Worm (Caenorhabditis elegans) whole organism, L3 larva: ENCODE measurements around the gene laat-1.
A peak's percentile ranks its signal among the peaks of the same experiment; 100 is the strongest.

ENCODE experiments used
- R02D3.7 ChIP-seq: fragments of 150-350 bp; optimal IDR thresholded peaks from 2 replicates; lab custom pipeline; 2014; ENCODE audit warnings: missing biosample characterization, missing genetic modification characterization
- ZK546.5 ChIP-seq: sonication (generic microtip); optimal IDR thresholded peaks from 2 replicates; lab custom pipeline; 2017; ENCODE audit warnings: missing biosample characterization, missing genetic modification characterization
- aly-2 ChIP-seq: fragments of 150-350 bp; optimal IDR thresholded peaks from 2 replicates; lab custom pipeline; 2014; ENCODE audit warnings: missing biosample characterization, missing genetic modification characterization
- ama-1 ChIP-seq: fragments of 150-350 bp; optimal IDR thresholded peaks from 2 replicates; lab custom pipeline; 2018
- ceh-16 ChIP-seq: sonication (generic microtip); optimal IDR thresholded peaks from 2 replicates; lab custom pipeline; 2017; ENCODE audit warnings: missing biosample characterization, missing genetic modification characterization
- ceh-28 ChIP-seq: fragments of 150-350 bp; optimal IDR thresholded peaks from 2 replicates; lab custom pipeline; 2014; ENCODE audit warnings: missing biosample characterization, missing genetic modification reagents, missing genetic modification characterization
- ceh-82 ChIP-seq: fragments of 150-350 bp; optimal IDR thresholded peaks from 2 replicates; lab custom pipeline; 2014; ENCODE audit warnings: missing biosample characterization, missing genetic modification characterization
- ceh-9 ChIP-seq: sonication (generic microtip); optimal IDR thresholded peaks from 2 replicates; lab custom pipeline; 2018; ENCODE audit warnings: missing biosample characterization, missing genetic modification characterization
- daf-12 ChIP-seq: fragments of 150-350 bp; optimal IDR thresholded peaks from 2 replicates; lab custom pipeline; 2014; ENCODE audit warnings: missing biosample characterization, missing genetic modification reagents, missing genetic modification characterization
- egl-27 ChIP-seq: sonication (generic microtip); optimal IDR thresholded peaks from 4 replicates; lab custom pipeline; 2017; ENCODE audit warnings: missing biosample characterization, missing genetic modification reagents, missing genetic modification characterization
- egl-5 ChIP-seq: fragments of 150-350 bp; optimal IDR thresholded peaks from 2 replicates; lab custom pipeline; 2017; ENCODE audit warnings: missing biosample characterization, missing genetic modification reagents, missing genetic modification characterization, inconsistent platforms
- elt-1 ChIP-seq: fragments of 150-350 bp; optimal IDR thresholded peaks from 2 replicates; lab custom pipeline; 2014; ENCODE audit warnings: missing biosample characterization, missing genetic modification characterization
- elt-2 ChIP-seq: sonication (generic microtip); optimal IDR thresholded peaks from 2 replicates; lab custom pipeline; 2016; ENCODE audit warnings: missing genetic modification reagents, mild to moderate bottlenecking, missing genetic modification characterization, missing compliant biosample characterization
- elt-3 ChIP-seq, 3 experiments: fragments of 150-350 bp in 1 of 3; sonication (generic microtip) in 2 of 3; optimal IDR thresholded peaks; 2 replicates in 2 of 3; 4 replicates in 1 of 3; lab custom pipeline; 2014 to 2017; ENCODE audit warnings: missing biosample characterization in 3 of 3, missing genetic modification characterization in 3 of 3
- eor-1 ChIP-seq, 2 experiments: fragments of 150-350 bp; optimal IDR thresholded peaks; 2 replicates each; lab custom pipeline; 2014 to 2018; ENCODE audit warnings: missing biosample characterization in 2 of 2, missing genetic modification characterization in 2 of 2
- fkh-10 ChIP-seq: sonication (generic microtip); optimal IDR thresholded peaks from 2 replicates; lab custom pipeline; 2017; ENCODE audit warnings: missing biosample characterization, missing genetic modification reagents, missing genetic modification characterization
- fkh-2 ChIP-seq: fragments of 150-350 bp; optimal IDR thresholded peaks from 2 replicates; lab custom pipeline; 2014; ENCODE audit warnings: missing biosample characterization, missing genetic modification reagents, missing genetic modification characterization
- fos-1 ChIP-seq: fragments of 150-350 bp; optimal IDR thresholded peaks from 2 replicates; lab custom pipeline; 2014; ENCODE audit warnings: missing biosample characterization, missing genetic modification characterization
- hmg-11 ChIP-seq: sonication (generic microtip); optimal IDR thresholded peaks from 2 replicates; lab custom pipeline; 2016; ENCODE audit warnings: missing genetic modification characterization, missing compliant biosample characterization
- jun-1 ChIP-seq: fragments of 150-350 bp; optimal IDR thresholded peaks from 2 replicates; lab custom pipeline; 2014; ENCODE audit warnings: missing biosample characterization, missing genetic modification reagents, missing genetic modification characterization
- lin-15B ChIP-seq: fragments of 150-350 bp; optimal IDR thresholded peaks from 2 replicates; lab custom pipeline; 2014; ENCODE audit warnings: missing biosample characterization, missing genetic modification characterization
- lin-39 ChIP-seq: fragments of 150-350 bp; optimal IDR thresholded peaks from 2 replicates; lab custom pipeline; 2018; ENCODE audit warnings: missing biosample characterization, missing genetic modification reagents, missing genetic modification characterization
- lsy-12 ChIP-seq: sonication (generic microtip); optimal IDR thresholded peaks from 2 replicates; lab custom pipeline; 2016; ENCODE audit warnings: mild to moderate bottlenecking, missing genetic modification characterization, missing compliant biosample characterization
- mdl-1 ChIP-seq: fragments of 150-350 bp; optimal IDR thresholded peaks from 2 replicates; lab custom pipeline; 2014; ENCODE audit warnings: missing biosample characterization, missing genetic modification characterization
- mml-1 ChIP-seq: fragments of 150-350 bp; sonication (generic microtip); optimal IDR thresholded peaks from 3 replicates; lab custom pipeline; 2014; ENCODE audit warnings: missing biosample characterization, missing genetic modification characterization
- nfya-1 ChIP-seq: sonication (generic microtip); optimal IDR thresholded peaks from 2 replicates; lab custom pipeline; 2017; ENCODE audit warnings: missing genetic modification characterization, mild to moderate bottlenecking, missing compliant biosample characterization, antibody characterized with exemption, moderate library complexity; ENCODE audit not compliant: insufficient read depth
- nhr-11 ChIP-seq: fragments of 150-350 bp; optimal IDR thresholded peaks from 2 replicates; lab custom pipeline; 2014; ENCODE audit warnings: missing biosample characterization, missing genetic modification characterization
- nhr-12 ChIP-seq: fragments of 150-350 bp; optimal IDR thresholded peaks from 2 replicates; lab custom pipeline; 2014; ENCODE audit warnings: missing biosample characterization, missing genetic modification characterization
- nhr-23 ChIP-seq: fragments of 150-350 bp; optimal IDR thresholded peaks from 2 replicates; lab custom pipeline; 2014; ENCODE audit warnings: missing biosample characterization, missing genetic modification reagents, missing genetic modification characterization
- nhr-237 ChIP-seq: fragments of 150-350 bp; optimal IDR thresholded peaks from 2 replicates; lab custom pipeline; 2014; ENCODE audit warnings: missing biosample characterization, missing genetic modification characterization
- nhr-25 ChIP-seq: sonication (generic microtip); optimal IDR thresholded peaks from 2 replicates; lab custom pipeline; 2017; ENCODE audit warnings: missing biosample characterization, missing genetic modification characterization
- nhr-28 ChIP-seq: fragments of 150-350 bp; optimal IDR thresholded peaks from 2 replicates; lab custom pipeline; 2014; ENCODE audit warnings: missing biosample characterization, missing genetic modification characterization
- nhr-43 ChIP-seq: sonication (generic microtip); optimal IDR thresholded peaks from 2 replicates; lab custom pipeline; 2016; ENCODE audit warnings: mild to moderate bottlenecking, missing genetic modification characterization, missing compliant biosample characterization; ENCODE audit not compliant: poor library complexity, severe bottlenecking
- nhr-67 ChIP-seq: fragments of 150-350 bp; optimal IDR thresholded peaks from 2 replicates; lab custom pipeline; 2014; ENCODE audit warnings: missing biosample characterization, missing genetic modification characterization
- nhr-76 ChIP-seq: fragments of 150-350 bp; sonication (generic microtip); optimal IDR thresholded peaks from 5 replicates; lab custom pipeline; 2014; ENCODE audit warnings: missing biosample characterization, missing genetic modification characterization
- nhr-77 ChIP-seq: fragments of 150-350 bp; optimal IDR thresholded peaks from 2 replicates; lab custom pipeline; 2014; ENCODE audit warnings: missing biosample characterization, missing genetic modification characterization
- pha-4 ChIP-seq: fragments of 150-350 bp; optimal IDR thresholded peaks from 2 replicates; lab custom pipeline; 2014; ENCODE audit warnings: missing biosample characterization, missing genetic modification reagents, missing genetic modification characterization
- pqm-1 ChIP-seq: fragments of 150-350 bp; optimal IDR thresholded peaks from 2 replicates; lab custom pipeline; 2017; ENCODE audit warnings: missing biosample characterization, missing genetic modification characterization, inconsistent platforms
- sea-2 ChIP-seq: fragments of 150-350 bp; sonication (generic microtip); optimal IDR thresholded peaks from 4 replicates; lab custom pipeline; 2014; ENCODE audit warnings: missing biosample characterization, missing genetic modification reagents, missing genetic modification characterization
- skn-1 ChIP-seq: fragments of 150-350 bp; optimal IDR thresholded peaks from 2 replicates; lab custom pipeline; 2014; ENCODE audit warnings: missing biosample characterization, missing genetic modification characterization
- snpc-4 ChIP-seq: fragments of 150-350 bp; optimal IDR thresholded peaks from 2 replicates; lab custom pipeline; 2014; ENCODE audit warnings: missing biosample characterization, missing genetic modification characterization
- tbx-2 ChIP-seq: sonication (generic microtip); optimal IDR thresholded peaks from 2 replicates; lab custom pipeline; 2016; ENCODE audit warnings: mild to moderate bottlenecking, missing genetic modification characterization, missing compliant biosample characterization
- unc-39 ChIP-seq: sonication (generic microtip); optimal IDR thresholded peaks from 4 replicates; lab custom pipeline; 2017; ENCODE audit warnings: missing biosample characterization, missing genetic modification characterization
- unc-62 ChIP-seq: fragments of 150-350 bp; sonication (generic microtip); optimal IDR thresholded peaks from 4 replicates; lab custom pipeline; 2014; ENCODE audit warnings: missing biosample characterization, missing genetic modification reagents, missing genetic modification characterization
- zag-1 ChIP-seq: fragments of 150-350 bp; optimal IDR thresholded peaks from 2 replicates; lab custom pipeline; 2014; ENCODE audit warnings: missing biosample characterization, missing genetic modification characterization
- ztf-11 ChIP-seq: fragments of 150-350 bp; optimal IDR thresholded peaks from 2 replicates; lab custom pipeline; 2014; ENCODE audit warnings: missing biosample characterization, missing genetic modification characterization
- ztf-4 ChIP-seq: fragments of 150-350 bp; optimal IDR thresholded peaks from 2 replicates; lab custom pipeline; 2014; ENCODE audit warnings: missing biosample characterization, missing genetic modification characterization

The laat-1 gene

ce11 chrII:237721-238120, at the start of gene laat-1:
Gene laat-1 (minus strand): TSS chrII:237821.
- TF ChIP-seq lin-15B (tag; lab: Kevin White, UChicago), result no peak
- TF ChIP-seq nhr-25 (tag; lab: Kevin White, UChicago), result no peak
- no peak for TF ChIP-seq egl-5
- TF ChIP-seq nhr-12 (tag; lab: Kevin White, UChicago), result no peak
- TF ChIP-seq nhr-23 (tag; lab: Kevin White, UChicago), result no peak
- TF ChIP-seq nhr-237 (tag; lab: Kevin White, UChicago), result no peak
- no peak for TF ChIP-seq R02D3.7 (tag; lab: Kevin White, UChicago)
- TF ChIP-seq nhr-11 (tag; lab: Kevin White, UChicago), result no peak

ce11 chrII:286551-286724, 48.8 kb upstream of the laat-1 start, which contains the start of gene misc-1:
Gene misc-1 (plus strand): TSS chrII:286625.
- TF ChIP-seq ceh-28 (tag; lab: Kevin White, UChicago) (peak; percentile 0), R02D3.7 (tag; lab: Kevin White, UChicago) (no peak)
- TF ChIP-seq, all 47 proteins: peak for 1

- TF ChIP-seq nhr-12 (tag; lab: Kevin White, UChicago), result no peak
- no peak for TF ChIP-seq unc-62 (GFP tag; lab: Kevin White, UChicago)
- TF ChIP-seq hmg-11 (tag; lab: Kevin White, UChicago), result peak; percentile 18
- TF ChIP-seq ZK546.5 (tag; lab: Kevin White, UChicago), result no peak
- peak; percentile 88 for TF ChIP-seq nfya-1 (tag; lab: Kevin White, UChicago)
- TF ChIP-seq sea-2 (GFP tag; lab: Kevin White, UChicago), result no peak
- TF ChIP-seq pha-4 (tag; lab: Kevin White, UChicago), result peak; percentile 94
- peak; percentile 40 for TF ChIP-seq ama-1 (lab: Kevin White, UChicago)
- peak; percentile 57 for TF ChIP-seq nhr-25 (tag; lab: Kevin White, UChicago)
- TF ChIP-seq tbx-2 (tag; lab: Kevin White, UChicago), result no peak
- no peak for TF ChIP-seq fos-1 (tag; lab: Kevin White, UChicago)
- TF ChIP-seq ztf-11 (tag; lab: Kevin White, UChicago), result no peak
- TF ChIP-seq daf-12 (tag; lab: Kevin White, UChicago), result no peak
- TF ChIP-seq lin-39 (tag; lab: Kevin White, UChicago), result peak; percentile 26
- peak; percentile 91 for TF ChIP-seq pqm-1 (tag; lab: Kevin White, UChicago)
- TF ChIP-seq nhr-67 (tag; lab: Kevin White, UChicago), result no peak
- TF ChIP-seq ceh-16, result no peak
- TF ChIP-seq elt-3 (tag; optimal IDR thresholded peaks at IDR 0.05; lab: Kevin White, UChicago), result no peak
- no peak for TF ChIP-seq fkh-2 (tag; lab: Kevin White, UChicago)
- TF ChIP-seq nhr-28 (tag; lab: Kevin White, UChicago), result no peak
- TF ChIP-seq ceh-28 (tag; lab: Kevin White, UChicago), result peak; percentile 18
- TF ChIP-seq fkh-10 (GFP tag; lab: Kevin White, UChicago), result peak; percentile 8
- no peak for TF ChIP-seq zag-1 (tag; lab: Kevin White, UChicago)
- TF ChIP-seq mml-1 (tag; lab: Kevin White, UChicago), result no peak
- no peak for TF ChIP-seq nhr-76 (tag; lab: Kevin White, UChicago)
- peak; percentile 90 for TF ChIP-seq nhr-23 (tag; lab: Kevin White, UChicago)
- TF ChIP-seq lin-15B (tag; lab: Kevin White, UChicago), result peak; percentile 92
- TF ChIP-seq elt-2 (tag; lab: Kevin White, UChicago), result peak; percentile 32
- no peak for TF ChIP-seq nhr-43 (tag; lab: Kevin White, UChicago)
- TF ChIP-seq snpc-4 (tag; lab: Kevin White, UChicago), result peak; percentile 91
- peak; percentile 47 for TF ChIP-seq ceh-82 (tag; lab: Kevin White, UChicago)
- TF ChIP-seq R02D3.7 (tag; lab: Kevin White, UChicago), result peak; percentile 56
- no peak for TF ChIP-seq jun-1 (tag; lab: Kevin White, UChicago)
- no peak for TF ChIP-seq eor-1 (tag; optimal IDR thresholded peaks at IDR 0.05; lab: Kevin White, UChicago)
- no peak for TF ChIP-seq mdl-1 (tag; lab: Kevin White, UChicago)
- no peak for TF ChIP-seq aly-2
- peak; percentile 69 for TF ChIP-seq skn-1 (tag; lab: Kevin White, UChicago)
- TF ChIP-seq unc-39 (tag; lab: Kevin White, UChicago), result no peak
- TF ChIP-seq lsy-12 (tag; lab: Kevin White, UChicago), result peak; percentile 42
- TF ChIP-seq elt-1 (tag; lab: Kevin White, UChicago), result no peak
- no peak for TF ChIP-seq nhr-77 (tag; lab: Kevin White, UChicago)
- peak; percentile 58 for TF ChIP-seq egl-5
- no peak for TF ChIP-seq ceh-9
- no peak for TF ChIP-seq ztf-4 (tag; lab: Kevin White, UChicago)
- TF ChIP-seq nhr-237 (tag; lab: Kevin White, UChicago), result no peak
- no peak for TF ChIP-seq egl-27 (tag; lab: Kevin White, UChicago)
- TF ChIP-seq nhr-11 (tag; lab: Kevin White, UChicago), result no peak
Measured at ce11 chrII:285627-286550, 48.3 kb upstream of the laat-1 start, which contains the start of gene B0432.10. Gene B0432.10 (minus strand): TSS chrII:286275.
